Worm (Caenorhabditis elegans): ENCODE results near the gene Y57G7A.11.

Gene Y57G7A.11

DNA sequence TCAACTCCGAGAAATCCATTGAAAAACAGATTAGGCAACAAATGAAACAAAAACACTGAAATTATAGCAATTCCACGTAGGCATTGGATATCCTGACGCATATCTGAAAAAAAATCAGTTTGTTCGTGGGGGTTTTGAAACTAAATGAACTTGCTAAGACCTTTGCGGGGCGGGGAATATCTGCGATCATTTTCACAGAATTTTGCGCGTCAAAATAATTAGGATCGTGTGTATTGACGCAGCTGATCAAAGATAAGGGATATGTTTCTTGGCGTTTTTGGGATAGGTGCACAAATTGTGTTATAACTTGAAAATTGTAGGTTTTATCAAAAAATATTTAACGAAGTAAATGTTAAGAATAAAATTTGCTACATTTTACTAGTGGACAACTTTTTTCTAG, 9.9 kb downstream of the Y57G7A.11 start, which contains the start of gene oac-30:
Gene oac-30, minus strand, starts transcription at position 101 of the 400 bp plus-strand sequence.
- TF ChIP-seq cebp-2 (GFP tag; IDR thresholded peaks at IDR 0.05) (no peak), nhr-27 (tag; optimal IDR thresholded peaks at IDR 0.05) (no peak), attf-3 (GFP tag; conservative IDR thresholded peaks at IDR 0.05) (no peak), ets-4 (GFP tag; optimal IDR thresholded peaks at IDR 0.05) (no peak), B0261.1 (tag; optimal IDR thresholded peaks at IDR 0.05) (no peak), F23B12.7 (tag; optimal IDR thresholded peaks at IDR 0.05; ENCODE audit: insufficient read depth) (no peak), hsf-1 (GFP tag; IDR thresholded peaks at IDR 0.05) (no peak), ztf-22 (GFP tag; optimal IDR thresholded peaks at IDR 0.05) (no peak), tbx-9 (tag; optimal IDR thresholded peaks at IDR 0.05; ENCODE audit: borderline replicate concordance) (no peak), let-607 (tag; optimal IDR thresholded peaks at IDR 0.05) (no peak)

- no peak for TF ChIP-seq ceh-27 (GFP tag; optimal IDR thresholded peaks at IDR 0.05)
- TF ChIP-seq him-1 (tag; optimal IDR thresholded peaks at IDR 0.05) = no peak
- no peak for TF ChIP-seq mes-4 (tag; optimal IDR thresholded peaks at IDR 0.05)
- TF ChIP-seq nhr-27 (tag; optimal IDR thresholded peaks at IDR 0.05) = no peak
- TF ChIP-seq pbrm-1 (GFP tag; IDR thresholded peaks at IDR 0.05) = no peak
- no peak for TF ChIP-seq Y56A3A.18 (GFP tag; IDR thresholded peaks at IDR 0.05)
- TF ChIP-seq ztf-28 (GFP tag; IDR thresholded peaks at IDR 0.05) = no peak
- TF ChIP-seq zfh-2 (GFP tag; conservative IDR thresholded peaks at IDR 0.05) = no peak
- TF ChIP-seq ZK185.1 (tag; optimal IDR thresholded peaks at IDR 0.05; ENCODE audit: poor library complexity, severe bottlenecking) = no peak
- no peak for TF ChIP-seq repo-1 (tag; optimal IDR thresholded peaks at IDR 0.05)
- no peak for TF ChIP-seq nhr-90 (tag; optimal IDR thresholded peaks at IDR 0.05)
- TF ChIP-seq let-607 (tag; optimal IDR thresholded peaks at IDR 0.05) = no peak
Measured at ce11 chrII:1258634-1259033, 18.0 kb downstream of the Y57G7A.11 start, which contains the start of gene clpr-2. clpr-2 (plus strand) TSS chrII:1258934.

- TF ChIP-seq lin-26 (GFP tag; IDR thresholded peaks at IDR 0.05) = no peak
- no peak for TF ChIP-seq tlf-1 (GFP tag; optimal IDR thresholded peaks at IDR 0.05)
- no peak for TF ChIP-seq cebp-2 (GFP tag; IDR thresholded peaks at IDR 0.05)
- TF ChIP-seq die-1 (tag; optimal IDR thresholded peaks at IDR 0.05) = no peak
- no peak for TF ChIP-seq let-526 (GFP tag; IDR thresholded peaks at IDR 0.05)
- TF ChIP-seq gei-17 (GFP tag; optimal IDR thresholded peaks at IDR 0.05) = no peak
- no peak for TF ChIP-seq zfh-2 (GFP tag; conservative IDR thresholded peaks at IDR 0.05)
- TF ChIP-seq egl-18 (GFP tag; IDR thresholded peaks at IDR 0.05) = no peak
- no peak for TF ChIP-seq Y53F4B.3 (GFP tag; IDR thresholded peaks at IDR 0.05)
- no peak for TF ChIP-seq nhr-179 (tag; optimal IDR thresholded peaks at IDR 0.05)
- TF ChIP-seq T07F8.4 (tag; optimal IDR thresholded peaks at IDR 0.05) = no peak
- no peak for TF ChIP-seq efl-1 (GFP tag; optimal IDR thresholded peaks at IDR 0.05)
- TF ChIP-seq ccch-3 (GFP tag; optimal IDR thresholded peaks at IDR 0.05) = no peak
- TF ChIP-seq hlh-26 (GFP tag; conservative IDR thresholded peaks at IDR 0.05) = no peak
- TF ChIP-seq xnd-1 (tag; optimal IDR thresholded peaks at IDR 0.05) = no peak
- no peak for TF ChIP-seq rpc-1 (optimal IDR thresholded peaks at IDR 0.05)
- no peak for TF ChIP-seq rpc-1 (tag; optimal IDR thresholded peaks at IDR 0.05)
- TF ChIP-seq akir-1 (GFP tag; optimal IDR thresholded peaks at IDR 0.05) = no peak
- TF ChIP-seq athp-1 (tag; optimal IDR thresholded peaks at IDR 0.05) = no peak
- TF ChIP-seq ama-1 (optimal IDR thresholded peaks at IDR 0.05) = no peak
- TF ChIP-seq ama-1 (GFP tag; optimal IDR thresholded peaks at IDR 0.05) = no peak
- TF ChIP-seq egrh-3 (GFP tag; IDR thresholded peaks at IDR 0.05) = no peak
Measured at ce11 chrII:1256742-1257141, 19.9 kb downstream of the Y57G7A.11 start.

Data from whole organism, young adult.